Worm (Caenorhabditis elegans) whole organism, L4 larva: ENCODE results near the gene C01G12.5.

Source experiments
- ceh-82 ChIP-seq: sonication (generic microtip); optimal IDR thresholded peaks from 2 replicates; lab custom pipeline; 2017; ENCODE audit warnings: missing biosample characterization, missing genetic modification characterization
- egl-27 ChIP-seq: sonication (generic microtip); optimal IDR thresholded peaks from 3 replicates; lab custom pipeline; 2017; ENCODE audit warnings: missing biosample characterization, missing genetic modification reagents, missing genetic modification characterization
- fkh-10 ChIP-seq: fragments of 150-350 bp; optimal IDR thresholded peaks from 2 replicates; lab custom pipeline; 2014; ENCODE audit warnings: missing biosample characterization, missing genetic modification reagents, missing genetic modification characterization
- lin-39 ChIP-seq: fragments of 150-350 bp; optimal IDR thresholded peaks from 2 replicates; lab custom pipeline; 2014; ENCODE audit warnings: missing biosample characterization, missing genetic modification reagents, missing genetic modification characterization
- nhr-11 ChIP-seq: fragments of 150-350 bp; optimal IDR thresholded peaks from 2 replicates; lab custom pipeline; 2014; ENCODE audit warnings: missing biosample characterization, missing genetic modification characterization
- nhr-111 ChIP-seq: fragments of 200-800 bp; sonication (Bioruptor generic); optimal IDR thresholded peaks from 2 replicates; lab custom pipeline; 2018; ENCODE audit warnings: mild to moderate bottlenecking, missing genetic modification characterization, missing compliant biosample characterization
- nhr-28 ChIP-seq: fragments of 150-350 bp; optimal IDR thresholded peaks from 2 replicates; lab custom pipeline; 2014; ENCODE audit warnings: missing biosample characterization, missing genetic modification characterization
- skn-1 ChIP-seq: fragments of 150-350 bp; optimal IDR thresholded peaks from 2 replicates; lab custom pipeline; 2014; ENCODE audit warnings: missing biosample characterization, missing genetic modification characterization
- ztf-11 ChIP-seq: fragments of 150-350 bp; optimal IDR thresholded peaks from 2 replicates; lab custom pipeline; 2014; ENCODE audit warnings: missing biosample characterization, missing genetic modification characterization

DNA sequence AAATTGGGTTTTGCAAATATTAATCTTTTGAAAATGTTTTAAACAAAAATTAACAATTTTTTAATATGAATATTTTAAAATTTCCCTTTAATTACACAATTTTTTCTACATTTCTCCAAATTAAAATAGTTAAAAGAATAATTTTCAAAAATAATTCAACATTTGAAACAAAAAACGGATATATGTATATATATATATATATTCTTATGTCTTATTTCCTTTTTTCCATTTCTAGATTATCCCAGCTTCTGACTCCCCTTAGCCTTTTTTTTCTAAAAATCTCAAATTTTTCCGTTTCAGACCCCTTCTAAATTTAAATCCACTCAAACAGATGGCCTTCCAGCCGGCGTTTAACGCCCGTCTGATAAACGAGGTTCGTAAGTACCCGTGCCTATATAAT is 14.0 kb downstream of the C01G12.5 start, which contains the start of gene madf-5:
- TF ChIP-seq nhr-11 (tag; lab: Kevin White, UChicago) (no peak), lin-39 (no peak), skn-1 (tag; lab: Kevin White, UChicago) (no peak), egl-27 (tag; lab: Kevin White, UChicago) (no peak), nhr-28 (tag; lab: Kevin White, UChicago) (no peak), fkh-10 (GFP tag; lab: Kevin White, UChicago) (no peak), ztf-11 (tag; lab: Kevin White, UChicago) (no peak), ceh-82 (tag; lab: Kevin White, UChicago) (no peak), nhr-111 (GFP tag; lab: Kevin White, UChicago) (no peak)
